Worm (Caenorhabditis elegans): ENCODE measurements around the gene F44F4.10.

DNA sequence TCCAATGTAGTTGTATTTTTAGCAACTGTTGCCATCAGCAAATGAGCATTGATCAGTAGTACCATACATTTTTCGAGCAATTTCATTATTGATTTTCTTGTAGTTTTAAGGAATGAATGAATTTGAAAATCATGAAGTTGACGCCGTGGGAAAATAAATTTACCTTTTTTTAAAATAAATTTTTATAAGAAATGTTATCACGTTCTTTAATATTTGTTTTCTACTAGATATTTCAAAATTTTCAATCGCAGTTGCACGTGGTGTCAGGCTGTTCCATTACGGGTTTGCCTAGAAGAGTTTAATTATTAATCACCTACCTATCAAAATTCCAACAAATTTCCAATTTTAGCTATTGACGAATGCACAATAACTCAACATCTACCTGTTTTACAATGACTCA lies 39.7 kb upstream of the F44F4.10 start, which contains the start of gene R03D7.8:
- TF ChIP-seq ztf-29 (GFP tag; IDR thresholded peaks at IDR 0.05): no peak
- TF ChIP-seq ztf-23 (GFP tag; IDR thresholded peaks at IDR 0.05): no peak
- no peak for TF ChIP-seq klf-2 (GFP tag; conservative IDR thresholded peaks at IDR 0.05)
- no peak for TF ChIP-seq ref-1 (GFP tag; conservative IDR thresholded peaks at IDR 0.05)
- TF ChIP-seq flt-1 (GFP tag; IDR thresholded peaks at IDR 0.05): no peak
- TF ChIP-seq T22C8.4 (GFP tag; IDR thresholded peaks at IDR 0.05): no peak
- TF ChIP-seq cog-1 (tag; optimal IDR thresholded peaks at IDR 0.05): no peak
- TF ChIP-seq med-1 (GFP tag; optimal IDR thresholded peaks at IDR 0.05; ENCODE audit: insufficient read depth): no peak
- no peak for TF ChIP-seq tab-1 (GFP tag; IDR thresholded peaks at IDR 0.05)

Data from whole organism, midembryonic.